Worm (Caenorhabditis elegans) whole organism, L1 larva: Measurements from ENCODE around the gene F21C10.7.

Experiments used
- C04F5.9 ChIP-seq: sonication (generic microtip); optimal IDR thresholded peaks from 2 replicates; lab custom pipeline; 2016; ENCODE audit warnings: missing genetic modification characterization, missing compliant biosample characterization
- C34B4.2 ChIP-seq: sonication (generic microtip); optimal IDR thresholded peaks from 2 replicates; lab custom pipeline; 2017; ENCODE audit warnings: mild to moderate bottlenecking, missing genetic modification characterization, missing compliant biosample characterization
- Y116A8C.19 ChIP-seq: sonication (generic microtip); optimal IDR thresholded peaks from 2 replicates; lab custom pipeline; 2016; ENCODE audit warnings: missing compliant biosample characterization, missing genetic modification characterization, borderline replicate concordance
- alr-1 ChIP-seq: fragments of 200-800 bp; sonication (Bioruptor generic); optimal IDR thresholded peaks from 2 replicates; lab custom pipeline; 2018; ENCODE audit warnings: borderline replicate concordance, mild to moderate bottlenecking, missing genetic modification characterization, missing compliant biosample characterization
- ama-1 ChIP-seq: fragments of 150-350 bp; optimal IDR thresholded peaks from 2 replicates; lab custom pipeline; 2014
- ceh-63 ChIP-seq: fragments of 200-800 bp; sonication (Bioruptor generic); optimal IDR thresholded peaks from 2 replicates; lab custom pipeline; 2018; ENCODE audit warnings: mild to moderate bottlenecking, missing genetic modification characterization, missing compliant biosample characterization
- ceh-88 ChIP-seq: fragments of 200-800 bp; sonication (Bioruptor generic); IDR thresholded peaks from 2 replicates; pipeline ENCODE4 v1.3.6; 2022; ENCODE audit warnings: missing genetic modification characterization, missing compliant biosample characterization
- efl-1 ChIP-seq, 4 experiments: fragments of 150-350 bp; optimal IDR thresholded peaks in 3 of 4; peaks in 1 of 4; 1 replicate in 1 of 4; 2 replicates in 3 of 4; lab custom pipeline; 2014; ENCODE audit warnings: missing biosample characterization in 2 of 4, missing genetic modification characterization in 2 of 4, missing genetic modification reagents in 2 of 4
- efl-3 ChIP-seq: fragments of 200-800 bp; sonication (Bioruptor generic); optimal IDR thresholded peaks from 2 replicates; lab custom pipeline; 2018; ENCODE audit warnings: mild to moderate bottlenecking, missing genetic modification characterization, missing compliant biosample characterization
- egl-13 ChIP-seq: sonication (generic microtip); optimal IDR thresholded peaks from 2 replicates; lab custom pipeline; 2016; ENCODE audit warnings: missing genotype, missing genetic modification reagents, missing genetic modification characterization, missing compliant biosample characterization
- egl-27 ChIP-seq, 2 experiments: fragments of 150-350 bp in 1 of 2; sonication (generic microtip); optimal IDR thresholded peaks; 3 replicates each; lab custom pipeline; 2017 to 2018; ENCODE audit warnings: missing biosample characterization in 2 of 2, missing genetic modification characterization in 2 of 2, missing genetic modification reagents in 2 of 2
- elt-3 ChIP-seq, 6 experiments: fragments of 150-350 bp in 1 of 6; sonication (generic microtip); optimal IDR thresholded peaks; 2 replicates each; lab custom pipeline; 2017 to 2018; ENCODE audit warnings: missing biosample characterization in 6 of 6, missing genetic modification characterization in 6 of 6, inconsistent platforms in 1 of 6
- ets-5 ChIP-seq: fragments of 200-800 bp; sonication (Bioruptor generic); IDR thresholded peaks from 2 replicates; pipeline ENCODE4 v1.3.6; 2022; ENCODE audit warnings: missing genetic modification characterization, missing compliant biosample characterization
- fos-1 ChIP-seq: fragments of 150-350 bp; optimal IDR thresholded peaks from 2 replicates; lab custom pipeline; 2014; ENCODE audit warnings: missing biosample characterization, missing genetic modification characterization
- hlh-4 ChIP-seq: sonication (generic microtip); optimal IDR thresholded peaks from 2 replicates; lab custom pipeline; 2016; ENCODE audit warnings: mild to moderate bottlenecking, missing genetic modification characterization, missing compliant biosample characterization
- hpl-2 ChIP-seq: fragments of 150-350 bp; optimal IDR thresholded peaks from 2 replicates; lab custom pipeline; 2014; ENCODE audit warnings: missing biosample characterization, missing genetic modification reagents, missing genetic modification characterization
- lin-13 ChIP-seq: fragments of 150-350 bp; optimal IDR thresholded peaks from 2 replicates; lab custom pipeline; 2014; ENCODE audit warnings: missing biosample characterization, missing genetic modification reagents, missing genetic modification characterization
- lin-14 ChIP-seq: fragments of 200-800 bp; sonication (Bioruptor generic); optimal IDR thresholded peaks from 2 replicates; lab custom pipeline; 2018; ENCODE audit warnings: mild to moderate bottlenecking, missing genetic modification characterization, moderate library complexity, missing compliant biosample characterization
- lin-35 ChIP-seq, 2 experiments: fragments of 150-350 bp; optimal IDR thresholded peaks; 2 replicates each; lab custom pipeline; 2014; ENCODE audit warnings: missing biosample characterization in 2 of 2, missing genetic modification characterization in 2 of 2, missing genetic modification reagents in 2 of 2
- lin-39 ChIP-seq: fragments of 150-350 bp; optimal IDR thresholded peaks from 2 replicates; lab custom pipeline; 2014; ENCODE audit warnings: missing biosample characterization, missing genetic modification reagents, missing genetic modification characterization
- lir-3 ChIP-seq: sonication (generic microtip); optimal IDR thresholded peaks from 2 replicates; lab custom pipeline; 2016; ENCODE audit warnings: mild to moderate bottlenecking, missing genetic modification characterization, moderate library complexity, missing compliant biosample characterization; ENCODE audit not compliant: poor library complexity
- lsy-2 ChIP-seq, 2 experiments: fragments of 150-350 bp; optimal IDR thresholded peaks; 2 replicates each; lab custom pipeline; 2014; ENCODE audit warnings: missing biosample characterization in 2 of 2, missing genetic modification characterization in 2 of 2
- mab-9 ChIP-seq: fragments of 200-800 bp; sonication (Bioruptor generic); IDR thresholded peaks from 2 replicates; pipeline ENCODE4 v1.3.6; 2022; ENCODE audit warnings: missing genetic modification reagents, missing genetic modification characterization, missing compliant biosample characterization
- nhr-11 ChIP-seq: fragments of 150-350 bp; optimal IDR thresholded peaks from 2 replicates; lab custom pipeline; 2014; ENCODE audit warnings: missing biosample characterization, missing genetic modification characterization
- nhr-12 ChIP-seq: sonication (generic microtip); optimal IDR thresholded peaks from 2 replicates; lab custom pipeline; 2017; ENCODE audit warnings: missing biosample characterization, missing genetic modification characterization
- nhr-19 ChIP-seq: fragments of 200-800 bp; sonication (Bioruptor generic); conservative IDR thresholded peaks from 2 replicates; pipeline ENCODE4 v1.3.6; 2022; ENCODE audit warnings: missing genetic modification characterization, missing compliant biosample characterization
- nhr-237 ChIP-seq: fragments of 150-350 bp; optimal IDR thresholded peaks from 2 replicates; lab custom pipeline; 2014; ENCODE audit warnings: missing biosample characterization, missing genetic modification characterization
- nhr-71 ChIP-seq: sonication (generic microtip); optimal IDR thresholded peaks from 2 replicates; lab custom pipeline; 2016; ENCODE audit warnings: mild to moderate bottlenecking, missing genetic modification characterization, moderate library complexity, missing compliant biosample characterization
- nhr-76 ChIP-seq: sonication (generic microtip); optimal IDR thresholded peaks from 2 replicates; lab custom pipeline; 2017; ENCODE audit warnings: missing biosample characterization, missing genetic modification characterization
- nhr-77 ChIP-seq: fragments of 150-350 bp; optimal IDR thresholded peaks from 2 replicates; lab custom pipeline; 2014; ENCODE audit warnings: missing biosample characterization, missing genetic modification characterization
- nhr-90 ChIP-seq: sonication (generic microtip); optimal IDR thresholded peaks from 2 replicates; lab custom pipeline; 2016; ENCODE audit warnings: mild to moderate bottlenecking, missing genetic modification characterization, missing compliant biosample characterization; ENCODE audit not compliant: poor library complexity
- rnt-1 ChIP-seq: sonication (generic microtip); optimal IDR thresholded peaks from 2 replicates; lab custom pipeline; 2016; ENCODE audit warnings: mild to moderate bottlenecking, missing genetic modification characterization, moderate library complexity, missing compliant biosample characterization
- skn-1 ChIP-seq: fragments of 150-350 bp; optimal IDR thresholded peaks from 2 replicates; lab custom pipeline; 2014; ENCODE audit warnings: missing biosample characterization, missing genetic modification characterization
- snpc-4 ChIP-seq: fragments of 150-350 bp; optimal IDR thresholded peaks from 2 replicates; lab custom pipeline; 2014; ENCODE audit warnings: missing biosample characterization, missing genetic modification characterization
- snu-23 ChIP-seq: sonication (generic microtip); optimal IDR thresholded peaks from 2 replicates; lab custom pipeline; 2016; ENCODE audit warnings: missing genetic modification characterization, missing compliant biosample characterization
- swsn-7 ChIP-seq: sonication (generic microtip); optimal IDR thresholded peaks from 2 replicates; lab custom pipeline; 2016; ENCODE audit warnings: missing genetic modification characterization, missing compliant biosample characterization
- tbx-2 ChIP-seq: sonication (generic microtip); optimal IDR thresholded peaks from 2 replicates; lab custom pipeline; 2016; ENCODE audit warnings: missing genetic modification characterization, missing compliant biosample characterization
- unc-30 ChIP-seq: sonication (generic microtip); optimal IDR thresholded peaks from 2 replicates; lab custom pipeline; 2017; ENCODE audit warnings: missing biosample characterization, missing genetic modification characterization
- unc-98 ChIP-seq: fragments of 200-800 bp; sonication (Bioruptor generic); IDR thresholded peaks from 2 replicates; pipeline ENCODE4 v1.3.6; 2022; ENCODE audit warnings: missing genetic modification characterization, missing compliant biosample characterization
- ztf-11 ChIP-seq, 2 experiments: sonication (generic microtip); optimal IDR thresholded peaks; 2 replicates each; lab custom pipeline; 2016 to 2017; ENCODE audit warnings: missing genetic modification characterization in 2 of 2, missing biosample characterization in 1 of 2, missing compliant biosample characterization in 1 of 2
- ztf-4 ChIP-seq: fragments of 150-350 bp; optimal IDR thresholded peaks from 2 replicates; lab custom pipeline; 2014; ENCODE audit warnings: missing biosample characterization, missing genetic modification characterization

The F21C10.7 gene

ce11 chrV:9128562-9128961 lies 16.0 kb downstream of the F21C10.7 start (continued):
- TF ChIP-seq ceh-88 (GFP tag; lab: Robert Waterston, UW) = no peak
- peak; percentile 24 for TF ChIP-seq hlh-4 (tag; lab: Kevin White, UChicago)
- no peak for TF ChIP-seq elt-3 (tag; optimal IDR thresholded peaks at IDR 0.05; lab: Kevin White, UChicago)
- TF ChIP-seq nhr-71 = peak; percentile 94
- TF ChIP-seq unc-30 = no peak
- TF ChIP-seq ztf-11 (tag; optimal IDR thresholded peaks at IDR 0.05; lab: Kevin White, UChicago) = no peak
- no peak for TF ChIP-seq ama-1 (lab: Kevin White, UChicago)
- peak; percentile 54 for TF ChIP-seq snu-23 (GFP tag; lab: Kevin White, UChicago)
- peak; percentile 78 for TF ChIP-seq nhr-11 (tag; lab: Kevin White, UChicago)
- TF ChIP-seq egl-27 (tag; optimal IDR thresholded peaks at IDR 0.05; lab: Kevin White, UChicago) = no peak
- peak; percentile 50 for TF ChIP-seq nhr-77
- no peak for TF ChIP-seq lir-3 (tag; lab: Kevin White, UChicago)
- TF ChIP-seq lin-39 (tag; lab: Kevin White, UChicago) = no peak
- no peak for TF ChIP-seq C34B4.2
- TF ChIP-seq egl-13 (tag; lab: Kevin White, UChicago) = peak; percentile 76
- TF ChIP-seq rnt-1 (tag; lab: Kevin White, UChicago) = peak; percentile 55
- no peak for TF ChIP-seq lin-13 (GFP tag; lab: Kevin White, UChicago)
- TF ChIP-seq nhr-12 (tag; lab: Kevin White, UChicago) = no peak
- no peak for TF ChIP-seq mab-9
- peak; percentile 93 for TF ChIP-seq lin-14 (GFP tag; lab: Kevin White, UChicago)
- TF ChIP-seq nhr-237 = no peak
- no peak for TF ChIP-seq unc-98 (GFP tag; lab: Robert Waterston, UW)
- TF ChIP-seq tbx-2 (tag; lab: Kevin White, UChicago) = no peak
- TF ChIP-seq lin-35 (GFP tag; optimal IDR thresholded peaks at IDR 0.05; lab: Kevin White, UChicago) = peak in 1 of 2 experiments; percentile 42
- no peak for TF ChIP-seq alr-1 (tag; lab: Kevin White, UChicago)
- no peak for TF ChIP-seq nhr-90 (tag; lab: Kevin White, UChicago)
- TF ChIP-seq skn-1 (tag; lab: Kevin White, UChicago) = peak; percentile 11
- peak; percentile 52 for TF ChIP-seq fos-1 (tag; lab: Kevin White, UChicago)
- TF ChIP-seq hpl-2 = no peak
- TF ChIP-seq snpc-4 = peak; percentile 22
- no peak for TF ChIP-seq C04F5.9
- peak; percentile 65 for TF ChIP-seq swsn-7
- peak; percentile 38 for TF ChIP-seq ztf-4 (tag; lab: Kevin White, UChicago)
- no peak for TF ChIP-seq nhr-76 (tag; lab: Kevin White, UChicago)
- no peak for TF ChIP-seq ceh-63 (GFP tag; lab: Kevin White, UChicago)
- peak; percentile 22; the same call in 1 of the 2 replicates for TF ChIP-seq nhr-19 (GFP tag; lab: Robert Waterston, UW)
- TF ChIP-seq lsy-2 (tag; optimal IDR thresholded peaks at IDR 0.05; lab: Kevin White, UChicago) = peak in 1 of 2 experiments; percentile 61
- TF ChIP-seq ets-5 (GFP tag; lab: Robert Waterston, UW) = no peak

- no peak for TF ChIP-seq Y116A8C.19 (tag; lab: Kevin White, UChicago)
- TF ChIP-seq efl-1 (optimal IDR thresholded peaks at IDR 0.05; lab: Kevin White, UChicago) = no peak
- TF ChIP-seq efl-1 (GFP tag; optimal IDR thresholded peaks at IDR 0.05 in 1 of 2; lab: Kevin White, UChicago) = peak in 1 of 2 experiments; percentile 60
- TF ChIP-seq efl-3 (GFP tag; lab: Kevin White, UChicago) = no peak
These were observed 18.2 kb downstream of the F21C10.7 start, which contains the start of gene F21C10.19 for ce11 chrV:9130766-9131165. Gene F21C10.19, plus strand, starts transcription at chrV:9131066.
